Worm (Caenorhabditis elegans) whole organism, midembryonic: ENCODE measurements around the gene Y54F10BM.20.
A peak's percentile ranks its signal among the peaks of the same experiment; 100 is the strongest.

Experiments used
- T22C8.4 ChIP-seq: fragments of 200-800 bp; sonication (Bioruptor generic); IDR thresholded peaks from 2 replicates; pipeline ENCODE4 v1.3.6; 2022; ENCODE audit warnings: missing genetic modification characterization, missing compliant biosample characterization
- cog-1 ChIP-seq: sonication (generic microtip); optimal IDR thresholded peaks from 2 replicates; lab custom pipeline; 2016; ENCODE audit warnings: missing genetic modification characterization, missing compliant biosample characterization
- flt-1 ChIP-seq: fragments of 200-800 bp; sonication (Bioruptor generic); IDR thresholded peaks from 2 replicates; pipeline ENCODE4 v1.3.6; 2022; ENCODE audit warnings: missing genetic modification characterization, missing compliant biosample characterization
- klf-2 ChIP-seq: fragments of 200-800 bp; sonication (Bioruptor generic); conservative IDR thresholded peaks from 2 replicates; pipeline ENCODE4 v1.3.6; 2022; ENCODE audit warnings: missing genetic modification reagents, missing genetic modification characterization, missing compliant biosample characterization
- med-1 ChIP-seq: sonication (generic microtip); optimal IDR thresholded peaks from 2 replicates; lab custom pipeline; 2017; ENCODE audit warnings: missing genetic modification characterization, mild to moderate bottlenecking, missing compliant biosample characterization, antibody characterized with exemption, missing genetic modification reagents; ENCODE audit not compliant: insufficient read depth
- ref-1 ChIP-seq: fragments of 200-800 bp; sonication (Bioruptor generic); conservative IDR thresholded peaks from 2 replicates; pipeline ENCODE4 v1.3.6; 2022; ENCODE audit warnings: missing genetic modification reagents, missing genetic modification characterization, missing compliant biosample characterization
- tab-1 ChIP-seq: fragments of 200-800 bp; sonication (Bioruptor generic); IDR thresholded peaks from 2 replicates; pipeline ENCODE4 v1.3.6; 2022; ENCODE audit warnings: missing genetic modification characterization, missing compliant biosample characterization
- ztf-23 ChIP-seq: fragments of 200-800 bp; sonication (Bioruptor generic); IDR thresholded peaks from 2 replicates; pipeline ENCODE4 v1.3.6; 2022; ENCODE audit warnings: missing genetic modification reagents, missing genetic modification characterization, missing compliant biosample characterization
- ztf-29 ChIP-seq: fragments of 200-800 bp; sonication (Bioruptor generic); IDR thresholded peaks from 2 replicates; pipeline ENCODE4 v1.3.6; 2022; ENCODE audit warnings: missing genetic modification reagents, missing genetic modification characterization, missing compliant biosample characterization

The Y54F10BM.20 gene

DNA sequence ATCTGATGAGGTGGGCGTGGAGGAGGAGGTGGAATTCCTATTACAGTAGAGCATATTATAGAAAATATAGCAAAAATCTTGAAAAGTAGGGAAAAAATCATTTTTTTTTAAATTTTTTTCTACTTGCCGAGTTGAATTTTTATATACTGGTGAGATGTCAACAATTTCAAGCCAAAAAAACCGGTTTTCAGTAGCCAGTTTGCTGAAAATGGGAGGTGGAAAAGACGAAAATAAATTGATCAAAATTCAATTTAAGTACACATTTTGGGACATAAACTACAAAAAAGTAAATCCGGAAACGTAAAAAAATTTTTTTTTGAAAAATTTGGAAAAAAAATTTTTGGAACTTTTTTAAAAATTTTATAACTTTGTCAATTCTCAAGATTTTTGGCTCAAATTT lies 28.6 kb upstream of the Y54F10BM.20 start, which contains the start of gene Y54F10BM.23:
TSS of gene Y54F10BM.23 (minus strand) at position 101 of the 400 bp plus-strand sequence.
- no peak for TF ChIP-seq ref-1 (GFP tag; lab: Robert Waterston, UW)
- no peak for TF ChIP-seq ztf-29 (GFP tag; lab: Robert Waterston, UW)
- no peak for TF ChIP-seq T22C8.4 (GFP tag; lab: Robert Waterston, UW)
- no peak for TF ChIP-seq cog-1 (tag; lab: Kevin White, UChicago)
- no peak for TF ChIP-seq klf-2
- TF ChIP-seq med-1 (GFP tag; lab: Kevin White, UChicago), result no peak
- TF ChIP-seq tab-1 (GFP tag; lab: Robert Waterston, UW), result no peak
- no peak for TF ChIP-seq flt-1
- no peak for TF ChIP-seq ztf-23

DNA sequence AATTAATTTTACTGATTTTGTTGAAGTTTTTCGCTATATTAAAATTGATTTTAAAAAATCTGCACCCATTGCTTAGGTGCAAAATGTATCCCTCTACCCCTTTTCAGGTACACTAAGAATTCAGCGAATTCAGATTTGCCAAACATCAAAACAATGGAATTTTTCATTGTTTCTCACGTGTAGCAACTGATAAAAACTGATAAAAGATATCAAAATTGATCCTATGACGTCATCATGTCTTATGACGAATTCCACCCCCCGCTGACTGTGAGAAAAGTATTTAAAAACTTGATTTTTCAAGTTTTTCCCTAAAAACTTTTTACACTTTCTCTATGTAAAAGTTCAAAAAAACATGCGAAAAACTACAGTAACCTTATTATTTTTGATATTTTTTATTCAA lies 27.5 kb upstream of the Y54F10BM.20 start, which contains the start of gene Y54F10BM.22:
TSS of gene Y54F10BM.22 (plus strand) at position 331 of the 400 bp plus-strand sequence.
- no peak for TF ChIP-seq med-1 (GFP tag; lab: Kevin White, UChicago)
- TF ChIP-seq tab-1 (GFP tag; lab: Robert Waterston, UW), result no peak
- TF ChIP-seq klf-2, result no peak
- TF ChIP-seq ztf-23, result no peak
- no peak for TF ChIP-seq flt-1
- no peak for TF ChIP-seq T22C8.4 (GFP tag; lab: Robert Waterston, UW)
- no peak for TF ChIP-seq cog-1 (tag; lab: Kevin White, UChicago)
- no peak for TF ChIP-seq ref-1 (GFP tag; lab: Robert Waterston, UW)
- no peak for TF ChIP-seq ztf-29 (GFP tag; lab: Robert Waterston, UW)

DNA sequence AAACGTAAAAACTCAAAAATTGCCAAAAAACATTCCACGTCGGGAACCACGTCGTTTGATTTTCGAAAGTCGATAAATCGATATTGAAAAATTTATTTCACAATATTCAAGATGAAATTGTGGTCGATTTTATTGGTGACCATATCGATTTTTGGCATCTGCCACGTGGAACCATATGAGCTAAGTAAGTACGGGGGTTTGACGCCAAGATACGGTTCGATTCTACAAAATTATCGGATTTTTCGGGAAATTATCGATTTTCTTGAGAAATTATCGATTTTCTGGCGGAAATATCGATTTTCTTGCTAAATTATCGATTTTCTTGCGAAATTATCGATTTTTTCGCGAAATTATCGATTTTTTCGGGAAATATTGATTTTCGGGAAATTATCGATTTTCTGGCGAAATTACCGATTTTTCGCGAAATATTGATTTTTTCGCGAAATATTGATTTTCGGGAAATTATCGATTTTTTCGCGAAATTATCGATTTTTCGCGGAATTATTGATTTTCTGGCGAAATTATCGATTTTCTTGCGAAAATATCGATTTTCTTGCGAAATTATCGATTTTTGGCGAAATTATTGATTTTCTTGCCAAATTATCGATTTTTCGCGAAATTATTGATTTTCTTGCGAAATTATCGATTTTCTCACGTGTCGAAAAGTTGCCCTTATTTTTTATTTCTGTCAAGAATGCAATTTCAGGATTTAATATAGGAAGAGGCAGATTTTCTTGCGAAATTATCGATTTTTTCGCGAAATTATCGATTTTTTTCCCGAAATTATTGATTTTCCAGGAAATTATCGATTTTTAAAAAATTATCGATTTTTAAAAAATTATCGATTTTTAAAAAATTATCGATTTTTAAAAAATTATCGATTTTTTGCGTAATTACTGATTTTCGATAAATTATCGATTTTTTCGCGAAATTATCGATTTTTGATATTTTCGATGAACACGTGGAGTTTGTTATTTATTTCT lies 25.8 kb upstream of the Y54F10BM.20 start, which contains the start of gene Y54F10BM.3:
TSS of gene Y54F10BM.3 (plus strand) at position 51 of the 983 bp plus-strand sequence.
- no peak for TF ChIP-seq ztf-29 (GFP tag; lab: Robert Waterston, UW)
- peak; percentile 98 for TF ChIP-seq T22C8.4 (GFP tag; lab: Robert Waterston, UW)

DNA sequence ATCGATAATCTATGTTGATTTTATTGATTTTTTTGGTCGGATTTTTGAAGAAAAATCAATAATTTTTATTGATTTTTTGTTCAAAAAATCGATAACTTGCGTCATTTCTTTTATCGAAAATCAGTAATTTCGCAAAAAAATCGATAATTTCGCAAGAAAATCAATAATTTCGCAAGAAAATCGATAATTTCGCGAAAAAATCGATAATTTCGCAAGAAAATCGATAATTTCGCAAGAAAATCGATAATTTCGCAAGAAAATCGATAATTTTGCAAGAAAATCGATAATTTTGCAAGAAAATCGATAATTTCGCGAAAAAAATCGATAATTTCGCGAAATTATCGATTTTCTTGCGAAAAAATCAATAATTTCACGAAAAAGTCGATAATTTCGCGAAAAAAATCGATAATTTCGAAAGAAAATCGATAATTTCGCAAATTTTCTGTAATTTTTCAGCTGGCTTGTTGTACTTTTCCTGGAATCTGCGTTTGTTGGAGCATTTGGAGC lies 24.7 kb upstream of the Y54F10BM.20 start:
- TF ChIP-seq ref-1 (GFP tag; lab: Robert Waterston, UW) (no peak), ztf-29 (GFP tag; lab: Robert Waterston, UW) (no peak), T22C8.4 (GFP tag; lab: Robert Waterston, UW) (peak; percentile 97)

DNA sequence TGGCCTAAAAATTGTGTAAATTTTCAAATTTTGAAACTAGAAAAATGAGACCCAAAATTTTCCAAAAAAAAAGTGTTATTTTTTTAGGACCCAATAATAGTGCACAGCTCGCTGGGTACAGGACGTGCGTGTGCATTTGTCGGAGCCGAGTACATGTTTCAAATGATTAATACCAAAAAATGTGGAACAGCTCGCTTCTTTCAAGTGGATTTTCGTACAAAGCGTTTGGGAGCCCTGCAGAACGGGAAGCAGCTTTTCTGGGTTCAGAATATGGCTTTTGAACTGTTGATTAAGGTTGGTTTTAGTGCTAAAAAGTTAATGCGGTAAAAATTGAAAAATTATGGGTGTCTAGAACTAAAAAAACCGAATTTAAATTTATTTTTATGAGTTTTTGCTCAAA lies 19.8 kb upstream of the Y54F10BM.20 start:
- TF ChIP-seq tab-1 (GFP tag; lab: Robert Waterston, UW) (no peak), flt-1 (no peak), ztf-23 (no peak), klf-2 (no peak), ztf-29 (GFP tag; lab: Robert Waterston, UW) (no peak), T22C8.4 (GFP tag; lab: Robert Waterston, UW) (no peak), ref-1 (GFP tag; lab: Robert Waterston, UW) (no peak), cog-1 (tag; lab: Kevin White, UChicago) (no peak), med-1 (GFP tag; lab: Kevin White, UChicago) (no peak)

DNA sequence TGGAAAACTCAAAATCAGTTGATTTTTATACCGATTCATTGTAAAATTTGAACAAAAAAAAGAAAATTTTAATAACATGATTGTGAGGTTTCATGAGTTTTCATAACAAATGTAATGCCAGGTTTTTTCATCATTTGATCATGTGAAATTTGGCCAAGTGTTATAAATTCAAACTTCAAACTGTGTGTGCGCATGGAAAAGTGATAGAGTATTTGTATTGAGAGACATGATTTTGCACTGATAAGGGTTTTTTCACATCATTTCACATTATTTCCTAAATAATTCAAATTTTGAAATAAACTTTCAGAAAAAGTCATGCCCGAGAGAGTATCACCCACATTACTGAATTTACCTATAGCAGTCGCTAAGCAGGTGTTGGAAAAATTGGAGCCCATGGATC lies 16.9 kb upstream of the Y54F10BM.20 start, which contains the start of gene fbxa-219:
TSS of gene fbxa-219 (plus strand) at position 277 of the 400 bp plus-strand sequence.
- TF ChIP-seq tab-1 (GFP tag; lab: Robert Waterston, UW), result no peak
- TF ChIP-seq cog-1 (tag; lab: Kevin White, UChicago), result no peak
- TF ChIP-seq ref-1 (GFP tag; lab: Robert Waterston, UW), result no peak
- TF ChIP-seq ztf-29 (GFP tag; lab: Robert Waterston, UW), result no peak
- TF ChIP-seq ztf-23, result no peak
- TF ChIP-seq flt-1, result no peak
- TF ChIP-seq T22C8.4 (GFP tag; lab: Robert Waterston, UW), result no peak
- no peak for TF ChIP-seq klf-2
- TF ChIP-seq med-1 (GFP tag; lab: Kevin White, UChicago), result no peak

DNA sequence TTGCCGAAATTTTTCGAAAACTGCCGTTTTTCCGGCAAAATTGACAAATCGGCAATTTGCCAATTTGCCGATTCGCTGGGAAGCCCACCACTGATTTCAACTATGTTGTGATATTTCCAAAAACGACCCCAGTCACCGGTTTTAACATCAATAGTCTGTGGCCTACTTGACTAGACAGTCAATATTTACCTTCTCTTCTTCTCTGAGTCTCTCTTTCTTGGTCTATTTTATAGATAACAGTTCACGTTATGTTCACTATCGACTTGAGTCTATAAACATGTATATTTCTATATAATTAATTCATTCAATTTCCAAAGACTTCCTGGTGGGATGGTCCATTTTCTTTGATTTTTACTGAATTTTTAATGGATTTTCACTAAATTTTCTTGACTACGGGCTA lies 13.3 kb upstream of the Y54F10BM.20 start:
- no peak for TF ChIP-seq cog-1 (tag; lab: Kevin White, UChicago)
- TF ChIP-seq med-1 (GFP tag; lab: Kevin White, UChicago), result no peak

DNA sequence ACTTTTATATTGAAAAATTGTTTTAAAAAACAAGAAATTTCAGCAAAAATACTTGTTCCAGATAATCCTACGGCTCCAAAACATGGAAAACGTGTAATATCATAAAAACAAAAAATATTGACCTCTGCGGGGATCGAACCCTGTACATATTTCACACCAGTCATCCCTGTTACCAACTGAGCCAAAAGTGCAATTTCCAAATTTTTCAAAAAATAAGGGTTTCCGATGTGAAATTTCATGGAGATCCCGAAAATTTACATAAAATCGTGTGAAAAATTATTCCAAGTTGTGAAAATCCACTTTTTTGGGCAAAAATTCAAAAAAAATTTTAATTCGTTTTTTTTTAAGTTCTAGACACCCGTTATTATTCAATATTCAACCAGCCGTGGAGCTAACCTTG lies 3.9 kb upstream of the Y54F10BM.20 start:
- TF ChIP-seq tab-1 (GFP tag; lab: Robert Waterston, UW) (no peak), ztf-23 (no peak), med-1 (GFP tag; lab: Kevin White, UChicago) (no peak), cog-1 (tag; lab: Kevin White, UChicago) (no peak)

DNA sequence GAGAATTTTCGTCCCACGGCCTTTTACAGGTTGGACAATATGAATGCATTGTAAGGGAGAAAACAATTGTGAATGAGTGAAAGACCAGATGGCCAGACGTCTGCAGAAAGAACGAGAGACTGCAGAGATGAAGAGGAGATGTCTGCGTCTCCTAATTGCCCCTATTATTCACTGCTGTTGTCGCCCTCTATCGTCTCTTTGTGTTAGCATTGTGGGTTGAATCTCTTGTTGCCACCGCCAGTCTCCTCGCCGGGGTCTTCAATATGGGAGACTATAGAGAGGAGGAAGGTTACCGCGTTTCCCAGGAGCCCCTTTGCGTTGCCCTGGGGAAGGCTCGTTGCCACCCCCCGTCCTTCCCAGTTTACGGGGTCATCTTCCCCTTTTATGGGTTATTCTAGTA lies 3.2 kb upstream of the Y54F10BM.20 start, which contains the start of gene Y54F10BM.9:
TSS of gene Y54F10BM.9 (minus strand) at position 61 of the 400 bp plus-strand sequence.
- TF ChIP-seq T22C8.4 (GFP tag; lab: Robert Waterston, UW) (no peak), ref-1 (GFP tag; lab: Robert Waterston, UW) (0 out of 2 replicates have a peak, but pooled peaks have one; percentile 13), med-1 (GFP tag; lab: Kevin White, UChicago) (no peak), ztf-29 (GFP tag; lab: Robert Waterston, UW) (no peak), cog-1 (tag; lab: Kevin White, UChicago) (peak; percentile 5), flt-1 (no peak), ztf-23 (no peak), klf-2 (no peak), tab-1 (GFP tag; lab: Robert Waterston, UW) (no peak)
